Worm (Caenorhabditis elegans) whole organism, L1 larva: ENCODE measurements around the gene xpd-1.

Experiments used
- C04F5.9 ChIP-seq: sonication (generic microtip); optimal IDR thresholded peaks from 2 replicates; lab custom pipeline; 2016; ENCODE audit warnings: missing genetic modification characterization, missing compliant biosample characterization
- C16A3.4 ChIP-seq: fragments of 150-350 bp; optimal IDR thresholded peaks from 2 replicates; lab custom pipeline; 2014; ENCODE audit warnings: missing biosample characterization, missing genetic modification characterization
- aha-1 ChIP-seq: fragments of 150-350 bp; optimal IDR thresholded peaks from 2 replicates; lab custom pipeline; 2014; ENCODE audit warnings: missing biosample characterization, missing genetic modification characterization
- aly-2 ChIP-seq: fragments of 150-350 bp; optimal IDR thresholded peaks from 2 replicates; lab custom pipeline; 2014; ENCODE audit warnings: missing biosample characterization, missing genetic modification characterization
- ama-1 ChIP-seq: fragments of 150-350 bp; optimal IDR thresholded peaks from 2 replicates; lab custom pipeline; 2014
- ceh-8 ChIP-seq: fragments of 200-800 bp; sonication (Bioruptor generic); optimal IDR thresholded peaks from 2 replicates; lab custom pipeline; 2018; ENCODE audit warnings: mild to moderate bottlenecking, missing genetic modification characterization, moderate library complexity, missing compliant biosample characterization
- ceh-82 ChIP-seq, 3 experiments: fragments of 150-350 bp in 1 of 3; sonication (generic microtip) in 2 of 3; optimal IDR thresholded peaks; 2 replicates each; lab custom pipeline; 2014 to 2017; ENCODE audit warnings: missing biosample characterization in 3 of 3, missing genetic modification characterization in 3 of 3
- ceh-88 ChIP-seq: fragments of 200-800 bp; sonication (Bioruptor generic); IDR thresholded peaks from 2 replicates; pipeline ENCODE4 v1.3.6; 2022; ENCODE audit warnings: missing genetic modification characterization, missing compliant biosample characterization
- dpl-1 ChIP-seq, 3 experiments: fragments of 150-350 bp in 2 of 3; sonication (generic microtip) in 1 of 3; optimal IDR thresholded peaks; 2 replicates each; lab custom pipeline; 2014 to 2017; ENCODE audit warnings: missing biosample characterization in 3 of 3, missing genetic modification characterization in 3 of 3, missing genetic modification reagents in 3 of 3
- efl-1 ChIP-seq, 4 experiments: fragments of 150-350 bp; optimal IDR thresholded peaks in 3 of 4; peaks in 1 of 4; 1 replicate in 1 of 4; 2 replicates in 3 of 4; lab custom pipeline; 2014; ENCODE audit warnings: missing biosample characterization in 2 of 4, missing genetic modification characterization in 2 of 4, missing genetic modification reagents in 2 of 4
- efl-3 ChIP-seq: fragments of 200-800 bp; sonication (Bioruptor generic); optimal IDR thresholded peaks from 2 replicates; lab custom pipeline; 2018; ENCODE audit warnings: mild to moderate bottlenecking, missing genetic modification characterization, missing compliant biosample characterization
- elt-2 ChIP-seq: sonication (generic microtip); optimal IDR thresholded peaks from 2 replicates; lab custom pipeline; 2016; ENCODE audit warnings: missing genetic modification characterization, mild to moderate bottlenecking, inconsistent platforms, missing compliant biosample characterization, missing genetic modification reagents
- ets-5 ChIP-seq: fragments of 200-800 bp; sonication (Bioruptor generic); IDR thresholded peaks from 2 replicates; pipeline ENCODE4 v1.3.6; 2022; ENCODE audit warnings: missing genetic modification characterization, missing compliant biosample characterization
- fkh-4 ChIP-seq: sonication (generic microtip); optimal IDR thresholded peaks from 2 replicates; lab custom pipeline; 2016; ENCODE audit warnings: missing compliant biosample characterization, missing genetic modification characterization, borderline replicate concordance
- fkh-8 ChIP-seq: sonication (generic microtip); optimal IDR thresholded peaks from 2 replicates; lab custom pipeline; 2016; ENCODE audit warnings: mild to moderate bottlenecking, missing genetic modification characterization, missing compliant biosample characterization
- grh-1 ChIP-seq: fragments of 200-800 bp; sonication (Bioruptor generic); IDR thresholded peaks from 2 replicates; pipeline ENCODE4 v1.3.6; 2022; ENCODE audit warnings: missing genetic modification reagents, missing genetic modification characterization, missing compliant biosample characterization
- hlh-17 ChIP-seq: fragments of 200-800 bp; sonication (Bioruptor generic); optimal IDR thresholded peaks from 2 replicates; lab custom pipeline; 2018; ENCODE audit warnings: missing genetic modification characterization, mild to moderate bottlenecking, missing compliant biosample characterization, moderate library complexity, borderline replicate concordance
- jun-1 ChIP-seq: fragments of 150-350 bp; optimal IDR thresholded peaks from 2 replicates; lab custom pipeline; 2014; ENCODE audit warnings: missing biosample characterization, missing genetic modification reagents, missing genetic modification characterization
- lin-14 ChIP-seq: fragments of 200-800 bp; sonication (Bioruptor generic); optimal IDR thresholded peaks from 2 replicates; lab custom pipeline; 2018; ENCODE audit warnings: mild to moderate bottlenecking, missing genetic modification characterization, moderate library complexity, missing compliant biosample characterization
- lin-15B ChIP-seq: fragments of 150-350 bp; sonication (generic microtip); optimal IDR thresholded peaks from 3 replicates; lab custom pipeline; 2014; ENCODE audit warnings: missing biosample characterization, missing genetic modification characterization
- lin-39 ChIP-seq: fragments of 150-350 bp; optimal IDR thresholded peaks from 2 replicates; lab custom pipeline; 2014; ENCODE audit warnings: missing biosample characterization, missing genetic modification reagents, missing genetic modification characterization
- lir-3 ChIP-seq: sonication (generic microtip); optimal IDR thresholded peaks from 2 replicates; lab custom pipeline; 2016; ENCODE audit warnings: mild to moderate bottlenecking, missing genetic modification characterization, moderate library complexity, missing compliant biosample characterization; ENCODE audit not compliant: poor library complexity
- mep-1 ChIP-seq: fragments of 150-350 bp; optimal IDR thresholded peaks from 2 replicates; lab custom pipeline; 2014; ENCODE audit warnings: missing biosample characterization, missing genetic modification characterization
- nhr-237 ChIP-seq: fragments of 150-350 bp; optimal IDR thresholded peaks from 2 replicates; lab custom pipeline; 2014; ENCODE audit warnings: missing biosample characterization, missing genetic modification characterization
- nhr-47 ChIP-seq: sonication (generic microtip); optimal IDR thresholded peaks from 2 replicates; lab custom pipeline; 2016; ENCODE audit warnings: mild to moderate bottlenecking, missing genetic modification characterization, moderate library complexity, missing compliant biosample characterization
- nhr-76 ChIP-seq: sonication (generic microtip); optimal IDR thresholded peaks from 2 replicates; lab custom pipeline; 2017; ENCODE audit warnings: missing biosample characterization, missing genetic modification characterization
- nhr-77 ChIP-seq: fragments of 150-350 bp; optimal IDR thresholded peaks from 2 replicates; lab custom pipeline; 2014; ENCODE audit warnings: missing biosample characterization, missing genetic modification characterization
- nhr-84 ChIP-seq: sonication (generic microtip); optimal IDR thresholded peaks from 2 replicates; lab custom pipeline; 2017; ENCODE audit warnings: missing biosample characterization, missing genetic modification characterization
- nhr-85 ChIP-seq: sonication (generic microtip); peaks from one replicate; lab custom pipeline; 2016; ENCODE audit warnings: missing genetic modification characterization, inconsistent platforms, missing compliant biosample characterization
- pag-3 ChIP-seq: sonication (generic microtip); optimal IDR thresholded peaks from 2 replicates; lab custom pipeline; 2017; ENCODE audit warnings: missing genetic modification characterization, mild to moderate bottlenecking, missing compliant biosample characterization, antibody characterized with exemption, borderline replicate concordance; ENCODE audit not compliant: insufficient read depth
- pqm-1 ChIP-seq: sonication (generic microtip); optimal IDR thresholded peaks from 3 replicates; lab custom pipeline; 2017; ENCODE audit warnings: missing biosample characterization, missing genetic modification characterization
- rnt-1 ChIP-seq: sonication (generic microtip); optimal IDR thresholded peaks from 2 replicates; lab custom pipeline; 2016; ENCODE audit warnings: mild to moderate bottlenecking, missing genetic modification characterization, moderate library complexity, missing compliant biosample characterization
- snpc-4 ChIP-seq: fragments of 150-350 bp; optimal IDR thresholded peaks from 2 replicates; lab custom pipeline; 2014; ENCODE audit warnings: missing biosample characterization, missing genetic modification characterization
- snu-23 ChIP-seq: sonication (generic microtip); optimal IDR thresholded peaks from 2 replicates; lab custom pipeline; 2016; ENCODE audit warnings: missing genetic modification characterization, missing compliant biosample characterization
- sup-37 ChIP-seq: fragments of 200-800 bp; sonication (Bioruptor generic); optimal IDR thresholded peaks from 2 replicates; lab custom pipeline; 2018; ENCODE audit warnings: mild to moderate bottlenecking, missing genetic modification characterization, missing compliant biosample characterization
- tbx-2 ChIP-seq: sonication (generic microtip); optimal IDR thresholded peaks from 2 replicates; lab custom pipeline; 2016; ENCODE audit warnings: missing genetic modification characterization, missing compliant biosample characterization
- tlp-1 ChIP-seq: fragments of 150-350 bp; optimal IDR thresholded peaks from 2 replicates; lab custom pipeline; 2014; ENCODE audit warnings: missing biosample characterization, missing genetic modification characterization
- unc-62 ChIP-seq: fragments of 150-350 bp; optimal IDR thresholded peaks from 2 replicates; lab custom pipeline; 2014; ENCODE audit warnings: missing biosample characterization, missing genetic modification reagents, missing genetic modification characterization
- unc-98 ChIP-seq: fragments of 200-800 bp; sonication (Bioruptor generic); IDR thresholded peaks from 2 replicates; pipeline ENCODE4 v1.3.6; 2022; ENCODE audit warnings: missing genetic modification characterization, missing compliant biosample characterization
- xbp-1 ChIP-seq: sonication (generic microtip); optimal IDR thresholded peaks from 2 replicates; lab custom pipeline; 2016; ENCODE audit warnings: missing genetic modification characterization, missing compliant biosample characterization
- ztf-4 ChIP-seq: fragments of 150-350 bp; optimal IDR thresholded peaks from 2 replicates; lab custom pipeline; 2014; ENCODE audit warnings: missing biosample characterization, missing genetic modification characterization

The xpd-1 gene

DNA sequence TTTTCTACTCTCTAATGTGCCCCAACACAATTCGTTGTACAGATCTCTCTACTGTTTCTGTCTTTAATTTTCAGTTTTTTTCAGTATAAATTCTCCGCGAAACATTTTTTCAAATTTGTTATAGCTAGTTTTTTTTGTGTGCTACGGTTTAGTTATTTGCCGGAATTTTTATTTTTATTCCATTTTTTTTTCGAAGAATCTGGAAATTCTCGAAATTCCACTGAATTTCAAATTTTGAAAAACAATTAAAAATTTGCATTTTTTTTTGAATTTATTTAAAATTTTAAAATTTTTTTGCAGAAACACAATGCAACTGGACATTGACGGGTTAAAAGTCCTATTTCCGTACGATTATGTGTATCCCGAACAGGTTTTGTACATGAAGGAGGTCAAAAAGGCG, at the start of gene xpd-1:
xpd-1 (plus strand) TSS at position 301 of the 400 bp plus-strand sequence.
- TF ChIP-seq fkh-8 (no peak), pqm-1 (tag; lab: Kevin White, UChicago) (no peak), efl-3 (GFP tag; lab: Kevin White, UChicago) (no peak), ceh-8 (GFP tag; lab: Kevin White, UChicago) (no peak), xbp-1 (tag; lab: Kevin White, UChicago) (no peak), tbx-2 (tag; lab: Kevin White, UChicago) (no peak), hlh-17 (GFP tag; lab: Kevin White, UChicago) (no peak), nhr-84 (no peak)

DNA sequence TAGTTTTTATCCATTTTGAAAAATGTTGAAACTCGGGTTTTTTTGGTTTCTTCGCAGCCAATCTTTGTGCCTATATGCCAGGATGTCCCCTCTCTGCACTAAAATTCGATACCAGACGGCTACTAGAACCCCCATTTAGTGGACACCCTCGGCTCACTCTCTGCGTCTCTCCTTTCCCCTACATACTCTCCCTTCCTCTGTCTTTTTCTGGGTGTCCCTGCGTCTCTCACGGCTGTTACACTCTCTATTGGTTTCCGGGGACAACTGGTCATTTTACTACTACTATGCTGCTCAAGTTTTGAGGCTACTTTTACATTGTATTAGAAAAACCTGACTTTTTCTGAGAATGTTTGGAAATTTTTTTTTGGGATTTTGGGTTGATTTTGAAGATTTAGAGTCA, 44.5 kb upstream of the xpd-1 start:
- TF ChIP-seq lin-15B = no peak
- peak in 1 of 3 experiments; percentile 32 for TF ChIP-seq ceh-82 (tag; optimal IDR thresholded peaks at IDR 0.05; lab: Kevin White, UChicago)
- no peak for TF ChIP-seq ceh-88 (GFP tag; lab: Robert Waterston, UW)
- TF ChIP-seq ztf-4 (tag; lab: Kevin White, UChicago) = no peak
- TF ChIP-seq mep-1 = no peak
- peak; percentile 43 for TF ChIP-seq fkh-8
- no peak for TF ChIP-seq snpc-4 (tag; lab: Kevin White, UChicago)
- TF ChIP-seq lin-14 (GFP tag; lab: Kevin White, UChicago) = no peak
- TF ChIP-seq efl-3 (GFP tag; lab: Kevin White, UChicago) = no peak
- TF ChIP-seq jun-1 = no peak
- TF ChIP-seq efl-1 (optimal IDR thresholded peaks at IDR 0.05; lab: Kevin White, UChicago) = peak; percentile 15 to 26
- no peak for TF ChIP-seq efl-1 (GFP tag; optimal IDR thresholded peaks at IDR 0.05 in 1 of 2; lab: Kevin White, UChicago)
- peak; percentile 5 for TF ChIP-seq snu-23

DNA sequence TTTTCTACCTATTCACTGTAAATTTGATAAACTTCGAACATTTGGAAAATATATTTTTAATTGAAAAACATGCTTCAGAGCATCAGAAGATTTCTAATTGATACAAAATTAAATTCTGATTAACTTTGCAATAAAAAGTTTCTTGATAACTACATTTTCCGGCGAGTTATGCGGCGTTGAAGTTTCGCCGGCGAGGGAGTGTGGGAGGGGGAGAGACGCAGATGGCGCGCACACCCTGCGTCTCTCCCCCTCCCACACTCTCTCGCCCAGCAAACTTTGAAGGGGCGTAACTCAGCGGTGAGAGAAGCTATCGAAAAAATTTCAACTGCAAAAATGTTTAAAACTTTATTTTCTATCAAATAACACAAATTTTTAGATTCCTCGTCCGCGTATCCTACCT, 42.4 kb upstream of the xpd-1 start:
- no peak for TF ChIP-seq nhr-237 (tag; lab: Kevin White, UChicago)
- TF ChIP-seq nhr-47 (tag; lab: Kevin White, UChicago) = no peak
- no peak for TF ChIP-seq tlp-1

DNA sequence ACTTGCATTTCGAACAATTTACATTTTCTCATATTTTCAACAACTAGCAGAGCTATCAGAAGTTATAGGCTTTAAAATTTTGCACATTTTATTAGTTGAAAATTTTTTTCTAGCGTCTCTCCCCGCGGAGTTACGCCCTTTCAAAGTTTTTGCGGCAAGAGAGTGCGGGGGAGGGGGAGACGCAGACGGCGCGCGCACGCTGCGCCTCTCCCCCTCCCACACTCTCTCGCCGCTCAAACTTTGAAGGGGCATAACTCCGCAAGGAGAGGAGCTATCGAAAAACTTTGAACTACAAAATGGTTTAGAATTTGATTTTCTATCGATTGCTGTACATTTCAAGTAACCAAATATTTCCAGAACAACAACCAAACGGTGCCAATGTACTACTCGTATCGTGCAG, 37.9 kb upstream of the xpd-1 start:
- TF ChIP-seq rnt-1 (tag; lab: Kevin White, UChicago) = no peak
- no peak for TF ChIP-seq C04F5.9 (tag; lab: Kevin White, UChicago)
- TF ChIP-seq fkh-4 = no peak
- TF ChIP-seq aha-1 (tag; lab: Kevin White, UChicago) = no peak
- no peak for TF ChIP-seq nhr-77 (tag; lab: Kevin White, UChicago)

DNA sequence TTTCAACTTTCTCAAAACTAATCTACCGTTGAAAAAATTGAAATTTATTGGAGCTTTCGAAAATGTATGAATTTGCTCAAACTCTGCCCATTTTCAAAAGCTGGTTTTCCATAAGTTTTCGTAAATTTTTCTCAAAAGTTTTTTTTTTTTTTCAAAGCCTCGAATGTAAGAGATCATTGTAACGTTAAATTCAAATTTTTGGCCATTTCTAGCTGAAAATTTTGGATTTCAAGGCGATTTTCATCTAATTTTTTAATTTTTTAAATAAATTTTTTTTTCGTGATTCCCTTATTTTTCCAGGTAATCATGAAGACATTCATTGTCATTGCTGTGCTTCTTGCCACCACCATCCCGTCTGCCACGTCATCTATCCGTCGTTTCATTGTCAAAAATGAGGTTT, 34.8 kb upstream of the xpd-1 start, which contains the start of gene hpo-38:
hpo-38 (plus strand) TSS at position 301 of the 400 bp plus-strand sequence.
- no peak for TF ChIP-seq grh-1 (GFP tag; lab: Robert Waterston, UW)
- no peak for TF ChIP-seq mep-1
- TF ChIP-seq nhr-85 = no peak
- no peak for TF ChIP-seq pag-3 (tag; lab: Kevin White, UChicago)
- TF ChIP-seq ama-1 (lab: Kevin White, UChicago) = no peak
- no peak for TF ChIP-seq unc-62 (GFP tag; lab: Kevin White, UChicago)
- no peak for TF ChIP-seq elt-2 (tag; lab: Kevin White, UChicago)
- no peak for TF ChIP-seq aly-2
- no peak for TF ChIP-seq sup-37 (GFP tag; lab: Kevin White, UChicago)
- no peak for TF ChIP-seq dpl-1 (GFP tag; optimal IDR thresholded peaks at IDR 0.05; lab: Kevin White, UChicago)
- TF ChIP-seq nhr-47 (tag; lab: Kevin White, UChicago) = no peak
- no peak for TF ChIP-seq ets-5 (GFP tag; lab: Robert Waterston, UW)
- TF ChIP-seq snu-23 = no peak
- no peak for TF ChIP-seq lin-14 (GFP tag; lab: Kevin White, UChicago)
- no peak for TF ChIP-seq lin-39 (tag; lab: Kevin White, UChicago)
- no peak for TF ChIP-seq nhr-76 (tag; lab: Kevin White, UChicago)
- TF ChIP-seq C16A3.4 (tag; lab: Kevin White, UChicago) = no peak
- TF ChIP-seq ceh-88 (GFP tag; lab: Robert Waterston, UW) = no peak
- TF ChIP-seq lir-3 (tag; lab: Kevin White, UChicago) = no peak
- no peak for TF ChIP-seq unc-98
